Fruit fly (Drosophila melanogaster): Measurements from ENCODE around the gene CG7420.
A peak's percentile ranks its signal among the peaks of the same experiment; 100 is the strongest.

The CG7420 gene

DNA sequence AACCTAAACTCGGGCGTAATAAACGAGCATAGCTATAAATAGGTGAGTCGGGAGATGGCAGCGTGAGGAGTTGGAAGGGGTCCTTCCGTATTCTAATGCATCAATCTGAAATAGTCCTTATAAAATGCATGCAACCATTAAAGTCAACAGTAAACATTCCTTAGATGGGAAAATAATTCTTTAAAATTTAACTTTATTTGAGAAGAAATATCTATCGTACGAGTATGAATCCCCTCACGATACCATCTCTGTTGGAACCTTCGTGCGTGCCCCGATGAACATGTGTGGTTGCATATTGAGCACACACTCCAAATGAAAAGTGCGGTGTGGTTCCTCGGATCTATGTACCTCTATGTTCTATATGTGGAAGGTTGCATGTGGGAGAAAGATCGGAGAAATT is 40.6 kb downstream of the CG7420 start (continued):
- TF ChIP-seq hth (optimal IDR thresholded peaks at IDR 0.05) = no peak
- TF ChIP-seq unc-4 (GFP tag; IDR thresholded peaks at IDR 0.05; ENCODE audit: partially characterized antibody) = 0 out of 2 replicates have a peak, but pooled peaks have one; percentile 46
- no peak for TF ChIP-seq CG15601 (tag; optimal IDR thresholded peaks at IDR 0.05)
- TF ChIP-seq bcd (GFP tag; optimal IDR thresholded peaks at IDR 0.05) = no peak
- no peak for TF ChIP-seq CG31224 (GFP tag; IDR thresholded peaks at IDR 0.05)
- TF ChIP-seq CG8359 (GFP tag; optimal IDR thresholded peaks at IDR 0.05; ENCODE audit: borderline replicate concordance) = no peak
- TF ChIP-seq CG5245 (GFP tag; optimal IDR thresholded peaks at IDR 0.05) = peak; percentile 23
- TF ChIP-seq sqz (GFP tag; optimal IDR thresholded peaks at IDR 0.05) = no peak
- no peak for TF ChIP-seq CG3281 (GFP tag; optimal IDR thresholded peaks at IDR 0.05)
- TF ChIP-seq crc (GFP tag; optimal IDR thresholded peaks at IDR 0.05) = no peak
- peak; percentile 59 for TF ChIP-seq peb (GFP tag; IDR thresholded peaks at IDR 0.05)
- no peak for TF ChIP-seq CG43689 (GFP tag; IDR thresholded peaks at IDR 0.05)
- no peak for TF ChIP-seq nau (GFP tag; optimal IDR thresholded peaks at IDR 0.05)
- no peak for TF ChIP-seq Doc2 (GFP tag; IDR thresholded peaks at IDR 0.05)
- TF ChIP-seq inv (GFP tag; IDR thresholded peaks at IDR 0.05; ENCODE audit: partially characterized antibody) = peak; percentile 61; the same call in 1 of the 2 replicates
- peak; percentile 17 for TF ChIP-seq Spps (tag; optimal IDR thresholded peaks at IDR 0.05)
- no peak for TF ChIP-seq CG3847 (GFP tag; IDR thresholded peaks at IDR 0.05)
- peak; percentile 17 for TF ChIP-seq HmgD (GFP tag; optimal IDR thresholded peaks at IDR 0.05)
- peak; percentile 34 for TF ChIP-seq Mes4 (GFP tag; optimal IDR thresholded peaks at IDR 0.05)
- peak; percentile 14 for TF ChIP-seq CG7745 (tag; optimal IDR thresholded peaks at IDR 0.05)
- TF ChIP-seq CG12942 (GFP tag; optimal IDR thresholded peaks at IDR 0.05) = peak; percentile 34
- no peak for TF ChIP-seq Adf1 (GFP tag; IDR thresholded peaks at IDR 0.05)
- TF ChIP-seq oc (tag; optimal IDR thresholded peaks at IDR 0.05) = no peak
- no peak for TF ChIP-seq caup (GFP tag; optimal IDR thresholded peaks at IDR 0.05; ENCODE audit: severe bottlenecking)
- 0 out of 2 replicates have a peak, but pooled peaks have one; percentile 13 for TF ChIP-seq klu (GFP tag; IDR thresholded peaks at IDR 0.05)
- TF ChIP-seq grn (GFP tag; optimal IDR thresholded peaks at IDR 0.05) = no peak
- TF ChIP-seq CG4617 (GFP tag; optimal IDR thresholded peaks at IDR 0.05; ENCODE audit: borderline replicate concordance) = no peak
- TF ChIP-seq CG8281 (tag; optimal IDR thresholded peaks at IDR 0.05) = no peak
- peak; percentile 77 for TF ChIP-seq Sry-β (GFP tag; optimal IDR thresholded peaks at IDR 0.05)
- TF ChIP-seq CG10959 (GFP tag; IDR thresholded peaks at IDR 0.05) = peak; percentile 86
- peak; percentile 37 for TF ChIP-seq nmo (GFP tag; optimal IDR thresholded peaks at IDR 0.05)
- peak; percentile 55 for TF ChIP-seq CG8089 (GFP tag; optimal IDR thresholded peaks at IDR 0.05)
- TF ChIP-seq luna (GFP tag; optimal IDR thresholded peaks at IDR 0.05) = no peak
- TF ChIP-seq Hsf (GFP tag; optimal IDR thresholded peaks at IDR 0.05) = peak; percentile 60
- TF ChIP-seq Ssrp (tag; optimal IDR thresholded peaks at IDR 0.05) = no peak
- TF ChIP-seq Drgx (GFP tag; IDR thresholded peaks at IDR 0.05) = no peak
- peak; percentile 53 for TF ChIP-seq CG7556 (GFP tag; optimal IDR thresholded peaks at IDR 0.05)
- no peak for TF ChIP-seq CG7987 (GFP tag; optimal IDR thresholded peaks at IDR 0.05)
- no peak for TF ChIP-seq Max (GFP tag; optimal IDR thresholded peaks at IDR 0.05)
- no peak for TF ChIP-seq ttk (GFP tag; IDR thresholded peaks at IDR 0.05)
- TF ChIP-seq CG17328 (GFP tag; IDR thresholded peaks at IDR 0.05) = peak; percentile 85
- TF ChIP-seq CG2202 (tag; optimal IDR thresholded peaks at IDR 0.05) = peak; percentile 82
- TF ChIP-seq CrebB (tag; optimal IDR thresholded peaks at IDR 0.05) = peak; percentile 14
- no peak for TF ChIP-seq slou (GFP tag; optimal IDR thresholded peaks at IDR 0.05)
- no peak for TF ChIP-seq Dbx (GFP tag; IDR thresholded peaks at IDR 0.05)
- no peak for TF ChIP-seq CG14965 (GFP tag; optimal IDR thresholded peaks at IDR 0.05; ENCODE audit: borderline replicate concordance)
- TF ChIP-seq MTF-1 (GFP tag; optimal IDR thresholded peaks at IDR 0.05; ENCODE audit: borderline replicate concordance) = no peak
- TF ChIP-seq CG14710 (tag; optimal IDR thresholded peaks at IDR 0.05) = peak; percentile 61
- TF ChIP-seq fd64A (GFP tag; optimal IDR thresholded peaks at IDR 0.05) = no peak
- no peak for TF ChIP-seq CG10654 (GFP tag; optimal IDR thresholded peaks at IDR 0.05)
- TF ChIP-seq Dref (GFP tag; IDR thresholded peaks at IDR 0.05) = no peak

Data from whole organism, embryonic.